Fruit fly (Drosophila melanogaster) whole organism, wandering third instar larva: ENCODE measurements around the gene tal-1A.

ENCODE experiments used
- Abd-B ChIP-seq: fragments of >200 bp; optimal IDR thresholded peaks from 2 replicates; lab custom pipeline; 2017; ENCODE audit warnings: missing biosample characterization, missing genetic modification characterization
- CG32264 ChIP-seq: fragments of 200-800 bp; sonication (Bioruptor generic); optimal IDR thresholded peaks from 2 replicates; lab custom pipeline; 2016; ENCODE audit warnings: missing biosample characterization, missing genetic modification characterization
- CG9705 ChIP-seq: fragments of 200-800 bp; sonication (Bioruptor generic); optimal IDR thresholded peaks from 2 replicates; lab custom pipeline; 2018; ENCODE audit warnings: missing biosample characterization, mild to moderate bottlenecking, missing genetic modification characterization
- CrebA ChIP-seq: fragments of 200-800 bp; sonication (Bioruptor generic); optimal IDR thresholded peaks from 2 replicates; lab custom pipeline; 2016; ENCODE audit warnings: missing biosample characterization, mild to moderate bottlenecking, missing genetic modification characterization, borderline replicate concordance
- Dfd ChIP-seq: fragments of >200 bp; optimal IDR thresholded peaks from 2 replicates; lab custom pipeline; 2017; ENCODE audit warnings: missing biosample characterization, missing genetic modification characterization
- Dif ChIP-seq: fragments of 200-275, 200-300 bp; sonication (Bioruptor generic); optimal IDR thresholded peaks from 2 replicates; lab custom pipeline; 2018; ENCODE audit warnings: missing biosample characterization, missing genetic modification characterization; ENCODE audit not compliant: partially characterized antibody
- GATAd ChIP-seq: sonication (Bioruptor generic); optimal IDR thresholded peaks from 2 replicates; lab custom pipeline; 2016; ENCODE audit warnings: missing biosample characterization, missing genetic modification characterization
- HLH106 ChIP-seq: fragments of 200-800 bp; optimal IDR thresholded peaks from 3 replicates; lab custom pipeline; 2019; ENCODE audit warnings: missing biosample characterization, mild to moderate bottlenecking, missing genetic modification characterization, moderate library complexity
- Hnf4 ChIP-seq: fragments of 200-800 bp; sonication (Bioruptor generic); optimal IDR thresholded peaks from 2 replicates; lab custom pipeline; 2016; ENCODE audit warnings: missing biosample characterization, mild to moderate bottlenecking, missing genetic modification characterization
- Hr78 ChIP-seq: fragments of >200 bp; optimal IDR thresholded peaks from 2 replicates; lab custom pipeline; 2017; ENCODE audit warnings: missing biosample characterization, missing genetic modification characterization
- Hr83 ChIP-seq: fragments of 200-300 bp; sonication (Bioruptor generic); optimal IDR thresholded peaks from 2 replicates; lab custom pipeline; 2016; ENCODE audit warnings: missing biosample characterization, mild to moderate bottlenecking, missing genetic modification characterization, moderate library complexity; ENCODE audit not compliant: poor library complexity, severe bottlenecking
- Jra ChIP-seq: sonication (Bioruptor generic); optimal IDR thresholded peaks from 2 replicates; lab custom pipeline; 2016; ENCODE audit warnings: missing biosample characterization, missing genetic modification characterization
- Mio ChIP-seq: sonication (Bioruptor generic); optimal IDR thresholded peaks from 2 replicates; lab custom pipeline; 2016; ENCODE audit warnings: missing biosample characterization, missing genetic modification characterization
- Myc ChIP-seq: fragments of >200 bp; optimal IDR thresholded peaks from 2 replicates; lab custom pipeline; 2017
- N ChIP-seq: fragments of >200 bp; optimal IDR thresholded peaks from 2 replicates; lab custom pipeline; 2018; ENCODE audit warnings: missing biosample characterization, missing external identifiers, missing genetic modification characterization
- OdsH ChIP-seq: fragments of 200-800 bp; sonication (Bioruptor generic); optimal IDR thresholded peaks from 2 replicates; lab custom pipeline; 2016; ENCODE audit warnings: missing biosample characterization, mild to moderate bottlenecking, missing genetic modification characterization
- Rel ChIP-seq, 2 experiments: fragments of 200-800 bp; sonication (Bioruptor generic) in 1 of 2; optimal IDR thresholded peaks; 2 replicates in 1 of 2; 3 replicates in 1 of 2; lab custom pipeline; 2016 to 2019; ENCODE audit warnings: mild to moderate bottlenecking in 2 of 2, missing biosample characterization in 2 of 2, missing genetic modification characterization in 2 of 2, moderate library complexity in 1 of 2
- Sp1 ChIP-seq: fragments of 200-800 bp; sonication (Bioruptor generic); optimal IDR thresholded peaks from 3 replicates; lab custom pipeline; 2019; ENCODE audit warnings: missing biosample characterization, mild to moderate bottlenecking, missing genetic modification characterization, moderate library complexity
- Vsx2 ChIP-seq: fragments of 200-300, 225-300 bp; sonication (Bioruptor generic); optimal IDR thresholded peaks from 2 replicates; lab custom pipeline; 2018; ENCODE audit warnings: missing biosample characterization, missing genetic modification characterization; ENCODE audit not compliant: partially characterized antibody
- br ChIP-seq: fragments of 200-800 bp; sonication (Bioruptor generic); optimal IDR thresholded peaks from 2 replicates; lab custom pipeline; 2016; ENCODE audit warnings: missing biosample characterization, missing genetic modification characterization
- brk ChIP-seq: fragments of 200-800 bp; sonication (Bioruptor generic); optimal IDR thresholded peaks from 2 replicates; lab custom pipeline; 2016; ENCODE audit warnings: missing biosample characterization, mild to moderate bottlenecking, missing genetic modification characterization
- dl ChIP-seq, 2 experiments: fragments of 175-275, 200-275 bp in 1 of 2; fragments of 200-275 bp in 1 of 2; sonication (Bioruptor generic); optimal IDR thresholded peaks; lab custom pipeline; 2018; ENCODE audit warnings: mild to moderate bottlenecking in 2 of 2, missing biosample characterization in 2 of 2, missing genetic modification characterization in 2 of 2, moderate library complexity in 2 of 2; ENCODE audit not compliant: partially characterized antibody in 2 of 2, insufficient read depth in 1 of 2
- dmrt93B ChIP-seq: fragments of 200-800 bp; sonication (Bioruptor generic); optimal IDR thresholded peaks from 2 replicates; lab custom pipeline; 2018; ENCODE audit warnings: missing biosample characterization, mild to moderate bottlenecking, missing genetic modification characterization
- dsf ChIP-seq: sonication (Bioruptor generic); optimal IDR thresholded peaks from 2 replicates; lab custom pipeline; 2016; ENCODE audit warnings: missing biosample characterization, missing genetic modification characterization, borderline replicate concordance
- ey ChIP-seq: fragments of 200-800 bp; sonication (Bioruptor generic); optimal IDR thresholded peaks from 2 replicates; lab custom pipeline; 2016; ENCODE audit warnings: missing biosample characterization, missing genetic modification characterization
- foxo ChIP-seq, 2 experiments: fragments of 200-800 bp; sonication (Bioruptor generic); optimal IDR thresholded peaks; 2 replicates in 1 of 2; 3 replicates in 1 of 2; lab custom pipeline; 2016 to 2017; ENCODE audit warnings: missing biosample characterization in 2 of 2, missing genetic modification characterization in 2 of 2
- fru ChIP-seq: fragments of 200-800 bp; sonication (Bioruptor generic); optimal IDR thresholded peaks from 3 replicates; lab custom pipeline; 2016; ENCODE audit warnings: missing biosample characterization, mild to moderate bottlenecking, missing genetic modification characterization
- h ChIP-seq: fragments of 200-800 bp; sonication (Bioruptor generic); optimal IDR thresholded peaks from 3 replicates; lab custom pipeline; 2016; ENCODE audit warnings: missing biosample characterization, mild to moderate bottlenecking, missing genetic modification characterization
- jim ChIP-seq: fragments of 175-275, 200-325 bp; sonication (Bioruptor generic); optimal IDR thresholded peaks from 2 replicates; lab custom pipeline; 2016; ENCODE audit warnings: missing biosample characterization, mild to moderate bottlenecking, missing genetic modification characterization
- lola ChIP-seq: fragments of >200 bp; optimal IDR thresholded peaks from 2 replicates; lab custom pipeline; 2017; ENCODE audit warnings: missing biosample characterization, missing genetic modification characterization
- pan ChIP-seq: fragments of >200 bp; optimal IDR thresholded peaks from 2 replicates; lab custom pipeline; 2017
- psq ChIP-seq: fragments of 200-800 bp; sonication (Bioruptor generic); optimal IDR thresholded peaks from 3 replicates; lab custom pipeline; 2017; ENCODE audit warnings: missing biosample characterization, mild to moderate bottlenecking, missing genetic modification characterization, moderate library complexity
- rgr ChIP-seq: fragments of 200-800 bp; sonication (Bioruptor generic); optimal IDR thresholded peaks from 3 replicates; lab custom pipeline; 2016; ENCODE audit warnings: missing biosample characterization, mild to moderate bottlenecking, missing genetic modification characterization
- sage ChIP-seq: fragments of 200-800 bp; sonication (Bioruptor generic); optimal IDR thresholded peaks from 2 replicates; lab custom pipeline; 2016; ENCODE audit warnings: missing biosample characterization, mild to moderate bottlenecking, missing genetic modification characterization
- sv ChIP-seq: fragments of 200-800 bp; sonication (Bioruptor generic); optimal IDR thresholded peaks from 3 replicates; lab custom pipeline; 2016; ENCODE audit warnings: missing biosample characterization, missing genetic modification characterization
- tai ChIP-seq: sonication (Bioruptor generic); optimal IDR thresholded peaks from 2 replicates; lab custom pipeline; 2016; ENCODE audit warnings: missing biosample characterization, missing genetic modification characterization
- usp ChIP-seq: fragments of >200 bp; optimal IDR thresholded peaks from 2 replicates; lab custom pipeline; 2017; ENCODE audit warnings: missing biosample characterization, missing genetic modification characterization
- woc ChIP-seq: sonication (Bioruptor generic); optimal IDR thresholded peaks from 2 replicates; lab custom pipeline; 2016; ENCODE audit warnings: missing biosample characterization, mild to moderate bottlenecking, missing genetic modification characterization

tal-1A gene

dm6 chr3R:13855354-13855753 lies 42.4 kb downstream of the tal-1A start, which contains the start of gene CG14362:
Gene CG14362 (minus strand): TSS chr3R:13855454.
- TF ChIP-seq br (GFP tag; lab: Kevin White, UChicago) = no peak
- no peak for TF ChIP-seq Myc
- no peak for TF ChIP-seq dsf (GFP tag; lab: Kevin White, UChicago)
- TF ChIP-seq tai (GFP tag; lab: Kevin White, UChicago) = no peak
- no peak for TF ChIP-seq Hnf4 (GFP tag; lab: Kevin White, UChicago)
- no peak for TF ChIP-seq ey (GFP tag; lab: Kevin White, UChicago)
- no peak for TF ChIP-seq GATAd (GFP tag; lab: Kevin White, UChicago)
- no peak for TF ChIP-seq Jra
- TF ChIP-seq woc (GFP tag; lab: Kevin White, UChicago) = no peak
- TF ChIP-seq dmrt93B (GFP tag; lab: Kevin White, UChicago) = no peak
- TF ChIP-seq Vsx2 (GFP tag; lab: Kevin White, UChicago) = no peak
- TF ChIP-seq psq (GFP tag; lab: Kevin White, UChicago) = no peak
- no peak for TF ChIP-seq usp (GFP tag; lab: Kevin White, UChicago)
- no peak for TF ChIP-seq N
- no peak for TF ChIP-seq OdsH
- TF ChIP-seq CG9705 (GFP tag; lab: Kevin White, UChicago) = no peak
- TF ChIP-seq dl (GFP tag; optimal IDR thresholded peaks at IDR 0.05; lab: Kevin White, UChicago; ENCODE audit: insufficient read depth in 1 of 2, partially characterized antibody in 2 of 2) = no peak
- no peak for TF ChIP-seq Hr83 (GFP tag; lab: Kevin White, UChicago)
- no peak for TF ChIP-seq Dif (GFP tag; lab: Kevin White, UChicago)

- TF ChIP-seq foxo (GFP tag; optimal IDR thresholded peaks at IDR 0.05; lab: Kevin White, UChicago) = peak in 1 of 2 experiments; percentile 12
- no peak for TF ChIP-seq N
- TF ChIP-seq, all 38 proteins: peak for 1
Measured at dm6 chr3R:13857339-13857738, 44.4 kb downstream of the tal-1A start.

- TF ChIP-seq CG9705 (GFP tag; lab: Kevin White, UChicago) (no peak), lola (GFP tag; lab: Kevin White, UChicago) (no peak)
- TF ChIP-seq, all 38 proteins: peak for 0
Measured at dm6 chr3R:13859242-13859641, 46.3 kb downstream of the tal-1A start.

- TF ChIP-seq Myc = no peak
- TF ChIP-seq CG32264 (GFP tag; lab: Kevin White, UChicago) = no peak
- peak; percentile 52 for TF ChIP-seq woc (GFP tag; lab: Kevin White, UChicago)
- TF ChIP-seq jim = no peak
- TF ChIP-seq Vsx2 (GFP tag; lab: Kevin White, UChicago) = no peak
- peak; percentile 56 for TF ChIP-seq OdsH
- TF ChIP-seq Jra = no peak
- TF ChIP-seq Abd-B (GFP tag; lab: Kevin White, UChicago) = no peak
- TF ChIP-seq Rel (GFP tag; optimal IDR thresholded peaks at IDR 0.05; lab: Kevin White, UChicago) = no peak
- TF ChIP-seq Rel (tag; optimal IDR thresholded peaks at IDR 0.05; lab: Kevin White, UChicago) = no peak
- TF ChIP-seq fru (GFP tag; lab: Kevin White, UChicago) = peak; percentile 54
- no peak for TF ChIP-seq brk (GFP tag; lab: Kevin White, UChicago)
- TF ChIP-seq ey (GFP tag; lab: Kevin White, UChicago) = peak; percentile 65
- TF ChIP-seq lola (GFP tag; lab: Kevin White, UChicago) = no peak
- TF ChIP-seq dl (GFP tag; optimal IDR thresholded peaks at IDR 0.05; lab: Kevin White, UChicago; ENCODE audit: insufficient read depth in 1 of 2, partially characterized antibody in 2 of 2) = no peak
- no peak for TF ChIP-seq sv
- peak; percentile 52 for TF ChIP-seq Sp1
- TF ChIP-seq h = peak; percentile 71
- peak; percentile 40 for TF ChIP-seq psq (GFP tag; lab: Kevin White, UChicago)
- no peak for TF ChIP-seq Dif (GFP tag; lab: Kevin White, UChicago)
- TF ChIP-seq rgr (GFP tag; lab: Kevin White, UChicago) = peak; percentile 51
- TF ChIP-seq Hr78 (GFP tag; lab: Kevin White, UChicago) = no peak
- TF ChIP-seq Hnf4 (GFP tag; lab: Kevin White, UChicago) = peak; percentile 34
- TF ChIP-seq dmrt93B (GFP tag; lab: Kevin White, UChicago) = peak; percentile 5
- no peak for TF ChIP-seq Mio (GFP tag; lab: Kevin White, UChicago)
- TF ChIP-seq pan (lab: Kevin White, UChicago) = no peak
- peak; percentile 32 for TF ChIP-seq tai (GFP tag; lab: Kevin White, UChicago)
- TF ChIP-seq CG9705 (GFP tag; lab: Kevin White, UChicago) = no peak
- no peak for TF ChIP-seq dsf (GFP tag; lab: Kevin White, UChicago)
- TF ChIP-seq GATAd (GFP tag; lab: Kevin White, UChicago) = no peak
- TF ChIP-seq foxo (GFP tag; optimal IDR thresholded peaks at IDR 0.05; lab: Kevin White, UChicago) = peak in 1 of 2 experiments; percentile 70
- peak; percentile 36 for TF ChIP-seq HLH106 (tag; lab: Kevin White, UChicago)
- TF ChIP-seq CrebA = no peak
- TF ChIP-seq sage = no peak
- no peak for TF ChIP-seq usp (GFP tag; lab: Kevin White, UChicago)
- no peak for TF ChIP-seq Dfd (GFP tag; lab: Kevin White, UChicago)
- no peak for TF ChIP-seq N
- peak; percentile 55 for TF ChIP-seq br (GFP tag; lab: Kevin White, UChicago)
- no peak for TF ChIP-seq Hr83 (GFP tag; lab: Kevin White, UChicago)
Measured at dm6 chr3R:13861805-13862204, 48.9 kb downstream of the tal-1A start.
